Worm (Caenorhabditis elegans): ENCODE data around the gene str-114.

str-114 gene

ce11 chrV:3695254-3695653 lies 45.7 kb downstream of the str-114 start:
- TF ChIP-seq unc-62 (GFP tag; optimal IDR thresholded peaks at IDR 0.05), result no peak

ce11 chrV:3697071-3697470 lies 47.5 kb downstream of the str-114 start:
- TF ChIP-seq unc-62 (GFP tag; optimal IDR thresholded peaks at IDR 0.05), result no peak

DNA sequence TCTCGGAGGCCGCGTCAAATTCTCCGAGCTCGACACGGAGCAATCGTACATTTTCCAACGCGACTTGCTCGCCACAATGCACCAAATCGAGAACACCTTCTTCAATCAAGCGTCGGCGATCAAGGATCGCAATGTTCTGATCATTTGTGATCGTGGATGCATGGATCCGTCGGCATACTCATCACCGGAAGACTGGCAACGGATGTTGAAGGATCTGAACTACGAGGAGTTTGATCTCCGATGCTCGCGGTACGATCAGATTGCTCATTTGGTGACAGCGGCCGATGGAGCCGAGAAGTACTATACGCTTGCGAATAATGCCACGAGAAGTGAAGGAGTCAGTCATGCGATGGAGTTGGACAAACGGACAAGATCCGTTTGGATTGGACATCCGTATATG lies 48.9 kb downstream of the str-114 start:
- TF ChIP-seq unc-62 (GFP tag; optimal IDR thresholded peaks at IDR 0.05), result no peak
